Worm (Caenorhabditis elegans): ENCODE measurements around the gene srv-25.
"Not testable (repeated sequence)": the region's sequence is repeated elsewhere in the genome, so short reads cannot be mapped to it uniquely, and the experiment has no call there.

The srv-25 gene

ce11 chrIV:6269346-6269745, 34.2 kb downstream of the srv-25 start, which contains the start of gene srv-30:
Gene srv-30 (minus strand): TSS chrIV:6269446.
- TF ChIP-seq him-1 (tag; optimal IDR thresholded peaks at IDR 0.05) (no peak), dao-5 (tag; optimal IDR thresholded peaks at IDR 0.05) (no peak), W03F9.2 (tag; optimal IDR thresholded peaks at IDR 0.05) (no peak)

- TF ChIP-seq him-1 (tag; optimal IDR thresholded peaks at IDR 0.05) (no peak), W03F9.2 (tag; optimal IDR thresholded peaks at IDR 0.05) (no peak), dao-5 (tag; optimal IDR thresholded peaks at IDR 0.05) (no peak)
These were observed 37.0 kb downstream of the srv-25 start, which contains the start of gene srv-29 for ce11 chrIV:6266499-6266898. Gene srv-29 (minus strand): TSS chrIV:6266599.

ce11 chrIV:6263244-6263643, 40.3 kb downstream of the srv-25 start, which contains the start of gene srv-28:
Gene srv-28 (minus strand): TSS chrIV:6263344.
- TF ChIP-seq him-1 (tag; optimal IDR thresholded peaks at IDR 0.05) (no peak), W03F9.2 (tag; optimal IDR thresholded peaks at IDR 0.05) (no peak), dao-5 (tag; optimal IDR thresholded peaks at IDR 0.05) (no peak)

- TF ChIP-seq W03F9.2 (tag; optimal IDR thresholded peaks at IDR 0.05), result no peak
- no peak for TF ChIP-seq dao-5 (tag; optimal IDR thresholded peaks at IDR 0.05)
- no peak for TF ChIP-seq him-1 (tag; optimal IDR thresholded peaks at IDR 0.05)
These were observed 43.8 kb downstream of the srv-25 start, which contains the start of gene nlp-16 for ce11 chrIV:6259732-6260131. Gene nlp-16 (minus strand): TSS chrIV:6259832.

- no peak for TF ChIP-seq dao-5 (tag; optimal IDR thresholded peaks at IDR 0.05)
- no peak for TF ChIP-seq him-1 (tag; optimal IDR thresholded peaks at IDR 0.05)
- TF ChIP-seq W03F9.2 (tag; optimal IDR thresholded peaks at IDR 0.05), result no peak
These were observed 44.6 kb downstream of the srv-25 start for ce11 chrIV:6258967-6259366.

- TF ChIP-seq W03F9.2 (tag; optimal IDR thresholded peaks at IDR 0.05) (no peak), dao-5 (tag; optimal IDR thresholded peaks at IDR 0.05) (no peak), him-1 (tag; optimal IDR thresholded peaks at IDR 0.05) (no peak)
These were observed 48.9 kb downstream of the srv-25 start, which contains the start of gene T13A10.64 for ce11 chrIV:6254635-6255034. Gene T13A10.64 (plus strand): TSS chrIV:6254935.

ce11 chrIV:6253000-6253399, 50.5 kb downstream of the srv-25 start, which contains the start of gene T13A10.2:
Gene T13A10.2 (plus strand): TSS chrIV:6253300.
- TF ChIP-seq dao-5, W03F9.2, him-1 (tag; optimal IDR thresholded peaks at IDR 0.05): not testable (repeated sequence)
